Fruit fly (Drosophila melanogaster) ovary, adult (tissue): ENCODE results near the gene CG6576.

Source experiments
- CG17801 ChIP-seq: fragments of 200-800 bp; optimal IDR thresholded peaks from 2 replicates; lab custom pipeline; 2019; ENCODE audit warnings: missing biosample characterization, mild to moderate bottlenecking, missing genetic modification characterization, moderate library complexity; ENCODE audit not compliant: partially characterized antibody

CG6576 gene

dm6 chr3L:8774974-8775731 lies 19.4 kb downstream of the CG6576 start:
- TF ChIP-seq CG17801 (GFP tag; lab: Kevin White, UChicago): peak; percentile 85

DNA sequence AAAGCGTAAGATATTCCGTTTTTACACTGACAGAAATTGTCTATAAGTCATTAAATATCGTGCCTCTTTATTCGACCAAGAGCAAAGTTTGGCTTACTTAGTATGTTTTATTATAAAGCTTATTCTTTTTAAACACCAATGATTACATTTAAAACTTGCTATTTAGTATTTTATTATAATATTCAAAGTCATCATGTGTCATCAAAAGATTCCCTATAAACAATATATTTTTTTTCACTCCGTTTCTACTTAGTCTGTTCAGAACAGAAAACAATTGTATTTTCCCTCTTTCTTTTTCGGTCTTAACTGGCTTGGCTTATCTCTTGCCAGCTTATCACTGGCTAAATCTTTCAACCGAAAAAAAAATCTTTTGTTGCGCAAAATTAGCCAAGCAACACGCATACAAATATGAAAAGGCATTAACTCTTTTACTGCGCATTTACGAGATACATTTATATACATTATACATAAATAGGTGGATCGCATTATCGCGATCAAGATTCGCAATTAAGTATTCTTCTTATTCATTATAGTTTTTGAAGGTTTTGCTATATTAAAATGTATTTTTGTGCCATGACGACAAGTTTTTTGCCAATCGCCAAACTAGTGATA lies 21.6 kb downstream of the CG6576 start:
- no peak for TF ChIP-seq CG17801 (GFP tag; lab: Kevin White, UChicago)

DNA sequence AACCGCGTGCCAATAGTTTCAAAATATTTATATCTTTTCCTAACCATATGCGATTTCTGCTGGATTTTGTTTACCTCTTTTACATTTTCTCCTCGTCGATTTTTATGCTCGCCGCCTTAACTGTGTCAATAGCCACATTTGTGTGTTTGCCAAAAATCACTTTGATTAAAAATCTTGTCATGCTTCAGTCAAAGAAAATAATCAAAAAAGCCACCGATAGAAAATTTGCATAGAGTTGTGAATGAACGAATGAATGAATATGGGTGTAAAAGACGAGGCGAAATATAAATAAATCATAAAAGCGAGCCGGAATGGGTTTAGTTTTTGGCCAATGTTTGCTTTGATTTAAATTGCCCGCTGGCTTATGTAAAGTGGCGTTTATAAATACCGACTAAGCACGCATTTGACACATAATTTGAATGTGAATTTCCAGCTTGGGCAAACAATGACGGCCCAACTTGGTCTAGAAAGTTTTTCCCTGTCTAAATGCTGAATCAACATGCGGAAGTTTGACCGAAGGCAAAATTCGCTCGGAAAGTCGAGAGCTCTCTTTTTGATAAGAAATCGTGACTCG lies 25.0 kb downstream of the CG6576 start:
- no peak for TF ChIP-seq CG17801 (GFP tag; lab: Kevin White, UChicago)

DNA sequence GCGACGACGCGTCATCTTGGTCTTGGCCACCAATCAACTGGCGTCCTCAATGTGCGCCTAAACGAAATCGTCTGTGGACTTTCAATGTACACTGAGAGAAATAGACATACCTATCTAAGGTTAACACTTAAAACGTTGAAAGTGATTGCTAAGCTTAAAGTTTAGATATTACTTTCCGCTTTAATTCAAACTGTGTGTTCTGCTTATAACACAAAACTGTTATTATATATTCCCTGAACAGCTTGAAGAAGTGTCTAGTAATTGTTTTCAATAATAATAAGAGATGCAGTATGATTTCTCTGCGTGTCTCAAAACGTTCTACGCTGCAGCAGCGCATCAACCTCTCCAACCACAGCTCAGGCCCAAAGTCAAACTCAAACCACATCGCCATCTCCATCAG lies 26.2 kb downstream of the CG6576 start:
- TF ChIP-seq CG17801 (GFP tag; lab: Kevin White, UChicago): no peak

DNA sequence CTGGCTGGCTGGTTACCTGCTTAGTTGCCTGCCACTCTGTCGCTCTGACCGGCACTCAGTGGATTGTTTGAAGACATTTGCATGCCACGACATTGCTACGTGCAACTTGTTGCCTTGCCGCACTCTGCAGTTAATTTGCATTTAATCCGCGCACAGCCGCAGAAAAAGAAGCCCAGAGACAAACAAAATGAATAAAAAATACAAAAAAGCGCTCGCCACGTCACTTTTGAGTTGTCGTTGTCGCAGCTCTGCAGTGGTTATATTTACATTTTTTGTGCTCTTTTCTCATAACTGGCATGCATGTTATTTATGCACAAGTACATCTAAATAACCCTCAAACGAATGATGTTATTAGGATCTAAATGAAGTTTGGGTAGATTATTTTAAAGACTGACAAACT lies 27.5 kb downstream of the CG6576 start:
- no peak for TF ChIP-seq CG17801 (GFP tag; lab: Kevin White, UChicago)

- no peak for TF ChIP-seq CG17801 (GFP tag; lab: Kevin White, UChicago)
Observed at dm6 chr3L:8787240-8787639, 31.5 kb downstream of the CG6576 start.

- no peak for TF ChIP-seq CG17801 (GFP tag; lab: Kevin White, UChicago)
Observed at dm6 chr3L:8787701-8788100, 31.9 kb downstream of the CG6576 start.

DNA sequence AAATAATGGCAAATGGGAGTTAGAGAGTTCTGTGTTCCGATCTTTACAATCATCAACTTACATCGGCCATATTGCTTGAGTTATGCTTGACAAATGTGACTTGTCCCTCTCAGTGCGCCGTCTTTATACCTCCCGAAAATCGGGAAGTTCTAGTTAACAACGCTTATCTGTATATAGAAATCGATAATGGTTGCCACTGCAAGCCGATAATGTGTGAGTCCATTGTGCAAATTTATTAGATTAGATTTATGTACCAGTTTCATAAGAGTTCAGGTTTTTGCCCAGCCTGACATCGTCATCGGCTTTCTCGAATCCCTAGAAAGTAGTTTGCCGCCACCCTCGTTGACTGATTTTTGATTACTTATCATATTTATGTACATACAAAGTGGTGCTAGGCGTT lies 32.7 kb downstream of the CG6576 start, which contains the start of gene Acbp5:
Acbp5 (minus strand) TSS at position 101 of the 400 bp plus-strand sequence.
- no peak for TF ChIP-seq CG17801 (GFP tag; lab: Kevin White, UChicago)

dm6 chr3L:8798129-8798528 lies 42.3 kb downstream of the CG6576 start:
- no peak for TF ChIP-seq CG17801 (GFP tag; lab: Kevin White, UChicago)

DNA sequence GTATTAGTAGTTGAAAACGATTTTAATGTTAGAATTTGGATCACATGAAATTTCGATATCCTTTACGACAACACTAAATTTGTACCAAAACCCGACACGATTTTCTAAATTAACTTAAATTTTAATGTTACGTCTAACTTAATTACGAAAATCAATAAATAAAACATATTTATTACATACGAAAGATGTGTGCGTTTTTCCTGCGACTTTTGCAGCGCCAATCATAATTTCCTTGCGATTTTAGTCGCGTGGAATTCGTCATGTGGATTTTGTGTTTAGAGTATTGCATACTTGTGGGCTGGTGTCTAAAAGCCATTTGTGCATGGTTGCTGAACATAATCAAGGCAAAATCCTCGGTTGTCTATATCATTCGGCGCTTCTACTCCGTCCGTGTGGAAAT lies 42.8 kb downstream of the CG6576 start:
- no peak for TF ChIP-seq CG17801 (GFP tag; lab: Kevin White, UChicago)

DNA sequence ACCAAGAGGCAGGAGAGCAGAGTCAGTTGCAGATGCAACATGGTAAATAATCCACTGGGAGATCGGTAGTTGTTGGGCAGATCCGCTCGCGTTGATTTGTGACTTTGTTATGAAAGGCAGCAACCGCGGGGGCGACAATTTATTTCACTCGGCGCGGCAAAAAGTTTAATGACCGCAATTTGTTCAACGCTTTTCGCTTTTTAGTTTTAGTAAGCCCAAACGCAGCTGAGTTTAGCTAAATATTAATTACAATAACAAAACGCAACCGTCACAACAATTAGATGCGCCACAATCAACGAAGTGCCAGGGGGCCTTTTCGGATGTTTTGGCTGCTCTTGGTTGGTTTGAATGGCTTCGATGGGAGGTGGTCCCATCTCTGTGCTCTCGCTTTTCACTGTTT lies 44.6 kb downstream of the CG6576 start, which contains the start of gene CG13310:
CG13310 (minus strand) TSS at position 101 of the 400 bp plus-strand sequence.
- TF ChIP-seq CG17801 (GFP tag; lab: Kevin White, UChicago): no peak

dm6 chr3L:8802064-8802463 lies 46.3 kb downstream of the CG6576 start, which contains the start of the genes CG13311 and CG34426:
Gene CG13311 (minus strand): TSS chr3L:8802164.
Gene CG34426 (plus strand): TSS chr3L:8802463.
- no peak for TF ChIP-seq CG17801 (GFP tag; lab: Kevin White, UChicago)

dm6 chr3L:8804082-8804814 lies 48.5 kb downstream of the CG6576 start, which contains the start of the genes CG32023 and CG34427:
Gene CG32023 (minus strand): TSS chr3L:8804182.
Gene CG34427 (plus strand): TSS chr3L:8804764.
- TF ChIP-seq CG17801 (GFP tag; lab: Kevin White, UChicago): no peak
